Fruit fly (Drosophila melanogaster): ENCODE results near the gene Octbeta2R.

Octbeta2R gene

DNA sequence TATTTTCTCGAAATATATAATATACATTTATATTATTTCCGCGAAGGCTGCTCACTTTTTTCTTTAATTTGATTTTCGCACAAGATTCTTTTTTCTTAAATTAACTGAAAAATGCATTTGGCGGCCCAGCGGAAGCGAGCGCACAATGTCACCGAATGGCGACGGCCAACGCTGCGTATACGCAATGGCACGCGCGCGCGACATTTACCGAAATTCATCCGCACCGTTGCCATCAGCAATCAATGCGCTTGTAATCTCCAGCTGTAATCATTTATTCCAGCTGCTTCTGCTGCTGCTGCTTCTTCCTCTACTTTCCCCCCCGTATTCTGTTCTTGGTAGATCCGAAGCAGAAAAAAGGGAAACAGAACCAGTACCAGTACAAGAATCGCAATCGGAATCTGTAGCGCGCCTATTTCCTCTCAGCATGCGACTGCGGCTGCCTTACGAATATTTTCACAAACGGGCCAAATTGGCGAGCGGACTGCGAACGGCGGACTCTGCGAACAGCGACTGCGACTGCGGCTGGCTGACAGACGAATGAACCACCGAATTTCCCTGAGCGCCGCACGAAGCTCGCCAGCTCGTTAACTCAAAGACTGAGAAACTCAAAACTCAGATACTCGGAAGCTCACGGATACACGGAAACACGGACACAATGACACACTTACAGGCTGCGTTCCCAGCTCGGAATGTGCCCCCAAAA is at the start of gene Octbeta2R:
Gene Octbeta2R, minus strand, starts transcription at position 539 of the 703 bp plus-strand sequence.
- TF ChIP-seq Sin3A (optimal IDR thresholded peaks at IDR 0.05) = no peak
- TF ChIP-seq ttk (optimal IDR thresholded peaks at IDR 0.05) = no peak
- no peak for TF ChIP-seq psq (optimal IDR thresholded peaks at IDR 0.05)
- no peak for TF ChIP-seq h (optimal IDR thresholded peaks at IDR 0.05)
- TF ChIP-seq Myc (optimal IDR thresholded peaks at IDR 0.05) = no peak
- TF ChIP-seq insv (optimal IDR thresholded peaks at IDR 0.05) = no peak

DNA sequence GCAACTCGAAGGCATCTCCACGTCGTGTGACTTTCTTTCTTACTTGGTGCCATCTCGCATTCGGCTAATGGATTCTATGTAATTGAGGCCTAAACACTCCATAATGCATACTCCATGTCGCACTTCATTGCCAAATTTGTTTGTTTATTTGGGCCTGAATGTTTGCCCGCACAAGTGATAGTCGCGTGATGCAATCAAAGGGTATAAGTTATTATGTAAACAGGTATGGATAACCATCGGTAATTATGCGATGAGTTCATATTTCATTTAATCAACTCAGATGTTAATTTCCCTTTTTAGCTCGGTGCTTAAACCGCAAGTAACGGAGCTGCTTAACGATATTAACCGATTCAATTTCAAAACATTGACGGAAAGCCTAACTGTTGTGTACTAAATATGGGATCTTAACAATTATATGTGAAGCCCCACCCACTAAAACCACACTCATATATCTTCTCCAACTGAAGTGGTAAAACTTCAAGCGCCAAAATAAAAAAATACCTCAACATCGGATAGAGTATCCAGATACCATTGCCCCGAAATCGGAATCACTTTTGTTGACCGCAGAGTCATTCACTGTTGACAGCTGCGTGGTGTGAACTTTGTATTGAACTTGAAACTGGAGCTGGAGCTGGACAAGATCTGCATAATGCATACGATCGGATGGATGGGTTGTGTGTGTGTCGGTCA is 49.2 kb upstream of the Octbeta2R start:
- TF ChIP-seq psq (optimal IDR thresholded peaks at IDR 0.05) (no peak), Myc (optimal IDR thresholded peaks at IDR 0.05) (no peak), h (optimal IDR thresholded peaks at IDR 0.05) (no peak), Sin3A (optimal IDR thresholded peaks at IDR 0.05) (no peak), insv (optimal IDR thresholded peaks at IDR 0.05) (no peak), ttk (optimal IDR thresholded peaks at IDR 0.05) (no peak)

DNA sequence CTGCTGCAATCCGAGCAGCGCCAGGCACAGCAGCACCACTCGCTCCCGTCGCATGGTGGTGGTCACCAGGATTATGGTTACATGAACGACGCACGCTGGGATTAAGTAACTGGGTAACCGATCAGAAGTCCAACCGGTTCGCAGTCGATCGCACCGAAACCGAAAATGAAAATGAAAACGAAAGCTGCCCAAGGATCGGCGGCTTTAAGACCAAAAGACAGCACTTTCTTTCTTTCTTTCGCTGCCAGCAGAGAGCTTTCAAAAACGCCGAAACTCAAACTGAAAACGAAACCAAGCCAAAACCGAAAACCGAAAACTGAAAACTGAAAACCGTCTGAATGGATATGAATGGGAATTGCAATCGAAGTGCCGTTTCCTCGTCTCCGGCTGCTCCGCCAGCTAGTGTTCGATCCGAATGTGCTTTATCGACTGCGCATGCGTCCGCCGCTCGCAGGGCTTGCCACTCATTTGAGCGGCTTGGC is 46.6 kb upstream of the Octbeta2R start, which contains the start of gene CG6753:
Gene CG6753, minus strand, starts transcription at position 432 of the 482 bp plus-strand sequence.
- TF ChIP-seq insv (optimal IDR thresholded peaks at IDR 0.05) (no peak), Myc (optimal IDR thresholded peaks at IDR 0.05) (no peak), psq (optimal IDR thresholded peaks at IDR 0.05) (no peak), h (optimal IDR thresholded peaks at IDR 0.05) (no peak), Sin3A (optimal IDR thresholded peaks at IDR 0.05) (no peak), ttk (optimal IDR thresholded peaks at IDR 0.05) (no peak)

DNA sequence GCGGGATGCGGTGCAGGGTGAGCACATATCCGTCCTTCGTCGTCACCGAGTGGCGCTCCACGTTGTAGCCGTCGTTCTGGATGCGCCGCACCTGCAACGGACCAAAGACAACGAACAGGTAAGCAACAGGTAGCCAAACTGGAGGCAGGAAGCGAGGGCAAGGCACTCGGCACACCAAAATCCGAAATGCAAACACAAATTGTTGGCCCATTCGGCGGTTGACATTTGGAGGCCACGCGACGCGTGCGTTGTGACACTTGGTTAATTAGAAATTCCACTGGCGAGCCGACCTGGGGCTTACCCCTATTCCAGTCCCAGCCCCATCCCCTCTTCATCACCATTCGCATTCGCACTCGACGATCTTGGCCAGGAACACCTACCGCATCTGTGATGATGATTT is 46.1 kb upstream of the Octbeta2R start:
- no peak for TF ChIP-seq insv (optimal IDR thresholded peaks at IDR 0.05)
- no peak for TF ChIP-seq h (optimal IDR thresholded peaks at IDR 0.05)
- no peak for TF ChIP-seq Sin3A (optimal IDR thresholded peaks at IDR 0.05)
- no peak for TF ChIP-seq psq (optimal IDR thresholded peaks at IDR 0.05)
- TF ChIP-seq Myc (optimal IDR thresholded peaks at IDR 0.05) = no peak
- no peak for TF ChIP-seq ttk (optimal IDR thresholded peaks at IDR 0.05)

DNA sequence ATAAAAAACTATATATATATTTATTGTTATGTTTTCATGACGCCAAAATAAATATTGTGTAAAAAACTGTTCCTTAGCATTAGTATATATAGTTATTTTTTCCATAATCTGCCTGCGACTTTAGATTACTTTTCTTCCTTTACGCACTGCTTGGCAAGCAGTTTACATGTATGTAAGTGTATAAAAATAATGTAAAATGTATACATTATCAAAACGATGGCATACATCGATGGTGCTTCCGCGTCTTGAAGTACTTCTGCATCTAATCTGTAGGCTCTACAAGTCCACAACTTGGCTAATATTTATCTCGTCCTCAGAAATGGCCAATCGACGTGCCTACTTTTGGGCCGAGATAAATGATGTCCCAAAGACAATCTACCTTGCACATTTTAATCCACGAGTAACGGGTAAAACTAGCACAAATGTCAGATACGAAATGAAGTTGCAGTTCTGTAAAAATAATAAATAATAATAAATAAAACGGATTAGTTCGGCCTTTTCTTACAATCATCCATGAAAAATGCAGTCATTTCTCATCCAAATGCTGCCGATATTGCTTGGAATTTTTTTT is 42.5 kb upstream of the Octbeta2R start, which contains the start of gene CG11608:
Gene CG11608, plus strand, starts transcription at position 521 of the 571 bp plus-strand sequence.
- TF ChIP-seq Myc (optimal IDR thresholded peaks at IDR 0.05) = no peak
- TF ChIP-seq psq (optimal IDR thresholded peaks at IDR 0.05) = no peak

DNA sequence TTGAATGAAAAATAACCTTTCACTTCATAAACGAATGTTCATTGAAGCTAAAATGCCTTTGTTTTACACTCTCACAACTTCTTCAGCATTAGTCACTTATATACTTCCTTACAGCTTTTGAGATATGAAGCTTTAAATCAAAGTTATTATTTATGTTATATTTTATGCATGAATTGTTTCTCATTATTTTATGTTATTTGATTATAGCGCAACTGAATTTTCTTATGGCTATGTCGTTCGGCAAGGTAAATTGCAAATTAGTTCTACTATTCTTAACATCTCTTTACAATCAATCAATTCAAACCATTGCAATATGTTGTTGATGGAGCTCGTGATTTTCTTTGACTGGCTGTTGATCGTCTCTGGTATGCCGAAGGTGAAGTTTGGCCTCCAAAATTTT is 40.7 kb upstream of the Octbeta2R start, which contains the start of gene CG11600:
Gene CG11600, plus strand, starts transcription at position 301 of the 400 bp plus-strand sequence.
- TF ChIP-seq h (optimal IDR thresholded peaks at IDR 0.05) (no peak), ttk (optimal IDR thresholded peaks at IDR 0.05) (no peak), Sin3A (optimal IDR thresholded peaks at IDR 0.05) (no peak), psq (optimal IDR thresholded peaks at IDR 0.05) (no peak), Myc (optimal IDR thresholded peaks at IDR 0.05) (no peak), insv (optimal IDR thresholded peaks at IDR 0.05) (no peak)

DNA sequence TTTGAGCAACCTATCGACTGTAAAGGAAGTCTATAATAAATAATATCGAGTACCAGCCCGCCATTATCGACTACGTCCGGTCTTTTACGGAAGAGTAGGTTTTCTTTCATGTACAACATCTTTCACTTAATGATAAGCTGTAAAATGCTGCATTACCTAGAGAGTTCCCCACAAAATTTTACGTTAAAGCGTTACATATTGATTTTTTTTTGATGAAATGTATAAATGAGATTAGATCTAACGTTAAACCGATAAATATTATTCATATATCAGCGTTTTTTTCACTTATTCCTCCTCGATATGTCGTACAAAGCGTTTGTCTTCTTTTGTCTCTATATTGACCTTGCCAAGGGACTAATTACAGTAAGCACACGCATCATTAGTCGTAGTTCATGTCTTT is 39.1 kb upstream of the Octbeta2R start, which contains the start of gene CG11598:
Gene CG11598, plus strand, starts transcription at position 301 of the 400 bp plus-strand sequence.
- TF ChIP-seq Myc (optimal IDR thresholded peaks at IDR 0.05) = no peak
- no peak for TF ChIP-seq insv (optimal IDR thresholded peaks at IDR 0.05)
- no peak for TF ChIP-seq Sin3A (optimal IDR thresholded peaks at IDR 0.05)
- no peak for TF ChIP-seq h (optimal IDR thresholded peaks at IDR 0.05)
- TF ChIP-seq ttk (optimal IDR thresholded peaks at IDR 0.05) = no peak
- no peak for TF ChIP-seq psq (optimal IDR thresholded peaks at IDR 0.05)

DNA sequence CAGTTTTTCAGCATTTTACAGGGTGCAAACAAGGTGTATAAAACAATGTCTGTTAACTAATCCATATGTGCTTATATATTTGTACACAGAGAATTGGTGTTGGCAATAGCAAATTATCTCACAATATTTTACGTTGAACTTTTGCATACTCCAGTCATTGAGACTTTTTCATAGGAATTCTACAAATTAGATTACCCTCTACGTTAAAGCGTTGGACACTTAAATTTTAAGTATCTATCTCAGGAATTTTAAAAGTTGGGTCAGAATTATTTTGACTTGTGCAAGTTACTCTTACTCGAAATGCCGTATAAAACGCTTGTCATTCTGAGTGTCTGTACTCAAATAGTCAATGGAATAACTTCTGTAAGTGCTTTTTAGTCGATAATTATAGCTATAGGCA is 37.5 kb upstream of the Octbeta2R start, which contains the start of gene CG18530:
Gene CG18530, plus strand, starts transcription at position 301 of the 400 bp plus-strand sequence.
- no peak for TF ChIP-seq Sin3A (optimal IDR thresholded peaks at IDR 0.05)
- TF ChIP-seq ttk (optimal IDR thresholded peaks at IDR 0.05) = no peak
- TF ChIP-seq h (optimal IDR thresholded peaks at IDR 0.05) = no peak
- no peak for TF ChIP-seq Myc (optimal IDR thresholded peaks at IDR 0.05)
- TF ChIP-seq psq (optimal IDR thresholded peaks at IDR 0.05) = no peak
- TF ChIP-seq insv (optimal IDR thresholded peaks at IDR 0.05) = no peak

DNA sequence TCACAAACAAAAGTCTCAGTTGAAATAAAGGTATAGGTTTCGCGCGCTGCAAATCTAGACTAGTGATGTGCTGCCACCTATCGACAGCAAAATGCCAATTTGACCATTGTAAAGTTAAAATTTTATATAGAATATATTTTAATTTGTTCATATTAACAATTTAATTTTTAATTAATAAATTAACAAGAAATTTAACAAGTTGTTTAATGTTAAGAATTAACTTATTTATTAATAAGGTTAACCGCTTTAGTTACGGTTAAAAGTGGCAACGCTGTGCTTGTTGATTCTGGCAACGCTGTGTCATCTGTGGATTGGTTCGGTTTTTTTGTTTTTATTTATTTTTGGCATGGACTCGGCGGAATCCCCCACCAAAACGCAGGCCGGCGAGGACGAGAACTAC is 34.8 kb upstream of the Octbeta2R start, which contains the start of gene Not10:
Gene Not10, plus strand, starts transcription at position 279 of the 400 bp plus-strand sequence.
- TF ChIP-seq Sin3A (optimal IDR thresholded peaks at IDR 0.05) (no peak), Myc (optimal IDR thresholded peaks at IDR 0.05) (no peak), h (optimal IDR thresholded peaks at IDR 0.05) (no peak), ttk (optimal IDR thresholded peaks at IDR 0.05) (no peak), insv (optimal IDR thresholded peaks at IDR 0.05) (no peak), psq (optimal IDR thresholded peaks at IDR 0.05) (no peak)

DNA sequence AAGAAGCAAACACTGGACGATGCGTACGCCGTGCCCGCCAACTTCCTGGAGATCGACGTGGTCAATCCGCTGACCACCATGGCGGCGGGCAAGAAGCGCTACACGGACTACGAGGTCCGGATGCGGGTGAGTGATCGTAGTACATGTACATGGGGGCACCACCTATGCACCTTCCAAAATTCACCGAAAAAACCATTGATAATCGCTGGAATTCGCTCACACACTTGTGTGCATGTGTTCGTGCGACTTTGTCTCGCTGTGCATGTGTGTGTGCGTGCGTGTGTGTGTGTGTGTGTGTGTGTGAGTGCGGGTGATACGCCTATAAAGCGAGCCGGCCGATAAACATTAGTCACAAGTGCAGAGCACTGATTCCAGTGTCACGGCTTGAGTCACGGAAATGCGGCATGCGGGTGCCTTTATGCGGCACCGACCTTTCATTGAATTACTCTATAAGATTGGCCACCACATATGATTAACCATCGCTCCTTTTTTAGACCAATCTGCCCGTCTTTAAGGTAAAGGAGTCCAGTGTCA is 32.9 kb upstream of the Octbeta2R start:
- TF ChIP-seq h (optimal IDR thresholded peaks at IDR 0.05) = no peak
- TF ChIP-seq psq (optimal IDR thresholded peaks at IDR 0.05) = no peak
- TF ChIP-seq Sin3A (optimal IDR thresholded peaks at IDR 0.05) = no peak
- no peak for TF ChIP-seq Myc (optimal IDR thresholded peaks at IDR 0.05)
- no peak for TF ChIP-seq ttk (optimal IDR thresholded peaks at IDR 0.05)
- TF ChIP-seq insv (optimal IDR thresholded peaks at IDR 0.05) = no peak

DNA sequence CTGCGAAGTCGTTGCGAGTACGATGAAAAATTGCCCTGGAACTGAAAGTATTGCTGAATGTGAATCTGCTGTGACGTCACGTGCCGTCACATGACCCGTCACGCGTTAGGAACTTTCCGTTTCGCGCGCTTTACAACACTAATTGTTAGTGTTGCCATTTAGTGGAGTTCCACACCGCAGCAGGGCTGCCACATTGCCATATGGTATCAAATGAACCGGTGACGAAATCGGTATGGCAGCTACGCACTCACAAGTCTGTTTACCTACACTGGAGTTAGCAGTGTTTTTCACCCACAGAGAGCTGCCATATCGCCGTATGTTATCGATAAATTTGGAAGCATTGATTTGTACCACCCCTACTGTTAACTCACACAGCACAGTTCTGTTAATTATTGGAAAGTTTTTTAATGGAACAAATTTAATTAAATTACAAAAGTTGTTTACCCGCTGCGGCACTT is 32.2 kb upstream of the Octbeta2R start, which contains the start of the genes Vha55 and Snx3:
Gene Vha55, minus strand, starts transcription at position 139 of the 458 bp plus-strand sequence.
Gene Snx3, plus strand, starts transcription at position 341 of the 458 bp plus-strand sequence.
- TF ChIP-seq psq (optimal IDR thresholded peaks at IDR 0.05) (no peak), ttk (optimal IDR thresholded peaks at IDR 0.05) (no peak), h (optimal IDR thresholded peaks at IDR 0.05) (no peak), insv (optimal IDR thresholded peaks at IDR 0.05) (no peak), Myc (optimal IDR thresholded peaks at IDR 0.05) (no peak), Sin3A (optimal IDR thresholded peaks at IDR 0.05) (no peak)
